Worm (Caenorhabditis elegans): ENCODE data around the gene grl-8.

DNA sequence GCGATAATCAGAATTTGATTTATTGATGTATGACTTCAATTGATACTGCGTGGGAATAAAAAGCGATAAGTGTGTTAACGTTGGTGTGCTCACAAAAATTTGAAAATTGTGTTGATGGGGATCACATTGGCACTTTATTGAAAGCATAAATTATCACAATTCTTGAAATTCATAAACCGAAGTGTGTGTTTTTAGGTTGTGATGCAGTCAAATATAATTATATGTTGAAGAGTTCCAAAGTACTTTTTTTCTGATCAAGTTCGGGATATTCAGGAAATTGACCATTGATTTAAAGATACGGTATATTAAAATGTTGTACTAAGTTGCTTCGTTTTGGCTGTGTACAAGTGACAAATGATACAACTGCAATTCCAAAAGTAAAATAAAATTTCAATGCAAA lies 42.8 kb upstream of the grl-8 start, which contains the start of gene srh-28:
- TF ChIP-seq nhr-237 (tag; optimal IDR thresholded peaks at IDR 0.05) (no peak), nhr-28 (tag; optimal IDR thresholded peaks at IDR 0.05) (no peak), pha-4 (tag; optimal IDR thresholded peaks at IDR 0.05) (no peak), mep-1 (tag; optimal IDR thresholded peaks at IDR 0.05) (no peak)
